Fruit fly (Drosophila melanogaster): ENCODE data around the gene CG15465.

- TF ChIP-seq gl (tag; optimal IDR thresholded peaks at IDR 0.05) = no peak
- TF ChIP-seq CG14655 (GFP tag; optimal IDR thresholded peaks at IDR 0.05) = no peak
Measured at dm6 chrX:5047886-5048533, 37.5 kb upstream of the CG15465 start, which contains the start of gene ovo.

All from whole organism, pupa.